Fruit fly (Drosophila melanogaster) whole organism, embryonic: ENCODE data around the gene mRpS23.

Experiments used
- CG11723 ChIP-seq: fragments of 200-800 bp; sonication (Bioruptor generic); optimal IDR thresholded peaks from 2 replicates; lab custom pipeline; 2017; ENCODE audit warnings: missing biosample characterization, mild to moderate bottlenecking, missing genetic modification characterization
- Scr ChIP-seq: fragments of 200-800 bp; sonication (Bioruptor generic); IDR thresholded peaks from 2 replicates; pipeline ENCODE4 v1.3.6; 2022; ENCODE audit warnings: missing biosample characterization, missing genetic modification characterization; ENCODE audit not compliant: partially characterized antibody

- TF ChIP-seq CG11723 (no peak), Scr (GFP tag; lab: Robert Waterston, UW) (no peak)
Observed at dm6 chr2L:13802075-13802639, 32.7 kb downstream of the mRpS23 start.
